Fruit fly (Drosophila melanogaster): Measurements from ENCODE around the gene Ipp.

- TF ChIP-seq CrebA (GFP tag; optimal IDR thresholded peaks at IDR 0.05; ENCODE audit: borderline replicate concordance) = no peak
- TF ChIP-seq Hr78 (GFP tag; optimal IDR thresholded peaks at IDR 0.05) = no peak
- no peak for TF ChIP-seq jim (GFP tag; optimal IDR thresholded peaks at IDR 0.05)
- no peak for TF ChIP-seq CG32264 (GFP tag; optimal IDR thresholded peaks at IDR 0.05)
- TF ChIP-seq N (GFP tag; optimal IDR thresholded peaks at IDR 0.05) = no peak
- peak; percentile 56 for TF ChIP-seq OdsH (GFP tag; optimal IDR thresholded peaks at IDR 0.05)
- no peak for TF ChIP-seq lola (GFP tag; optimal IDR thresholded peaks at IDR 0.05)
- peak; percentile 66 for TF ChIP-seq ey (GFP tag; optimal IDR thresholded peaks at IDR 0.05)
- no peak for TF ChIP-seq pan (optimal IDR thresholded peaks at IDR 0.05)
- no peak for TF ChIP-seq sage (GFP tag; optimal IDR thresholded peaks at IDR 0.05)
- peak; percentile 3 for TF ChIP-seq Hnf4 (GFP tag; optimal IDR thresholded peaks at IDR 0.05)
These were observed 24.0 kb upstream of the Ipp start for dm6 chr3R:13934618-13935017.
